Worm (Caenorhabditis elegans) whole organism, L2 larva: Measurements from ENCODE around the gene cyl-1.

Source experiments
- C34F6.9 ChIP-seq: fragments of 150-350 bp; optimal IDR thresholded peaks from 2 replicates; lab custom pipeline; 2014; ENCODE audit warnings: missing biosample characterization, missing genetic modification characterization
- alr-1 ChIP-seq: fragments of 150-350 bp; optimal IDR thresholded peaks from 2 replicates; lab custom pipeline; 2014; ENCODE audit warnings: missing biosample characterization, missing genetic modification characterization
- aly-2 ChIP-seq: fragments of 150-350 bp; optimal IDR thresholded peaks from 2 replicates; lab custom pipeline; 2014; ENCODE audit warnings: missing biosample characterization, missing genetic modification characterization
- blmp-1 ChIP-seq: sonication (generic microtip); optimal IDR thresholded peaks from 2 replicates; lab custom pipeline; 2017; ENCODE audit warnings: missing genetic modification characterization, mild to moderate bottlenecking, missing compliant biosample characterization, antibody characterized with exemption, moderate library complexity; ENCODE audit not compliant: insufficient read depth
- elt-1 ChIP-seq: fragments of 150-350 bp; optimal IDR thresholded peaks from 2 replicates; lab custom pipeline; 2014; ENCODE audit warnings: missing biosample characterization, missing genetic modification characterization
- fos-1 ChIP-seq: fragments of 150-350 bp; optimal IDR thresholded peaks from 2 replicates; lab custom pipeline; 2014; ENCODE audit warnings: missing biosample characterization, missing genetic modification characterization
- lin-39 ChIP-seq: fragments of 150-350 bp; optimal IDR thresholded peaks from 2 replicates; lab custom pipeline; 2014; ENCODE audit warnings: missing biosample characterization, missing genetic modification reagents, missing genetic modification characterization
- nhr-10 ChIP-seq: sonication (generic microtip); optimal IDR thresholded peaks from 2 replicates; lab custom pipeline; 2017; ENCODE audit warnings: missing biosample characterization, missing genetic modification characterization
- nhr-12 ChIP-seq: fragments of 150-350 bp; optimal IDR thresholded peaks from 2 replicates; lab custom pipeline; 2014; ENCODE audit warnings: missing biosample characterization, missing genetic modification characterization
- nhr-23 ChIP-seq: fragments of 150-350 bp; optimal IDR thresholded peaks from 2 replicates; lab custom pipeline; 2014; ENCODE audit warnings: missing biosample characterization, missing genetic modification reagents, missing genetic modification characterization
- nhr-237 ChIP-seq: fragments of 150-350 bp; optimal IDR thresholded peaks from 2 replicates; lab custom pipeline; 2014; ENCODE audit warnings: missing biosample characterization, missing genetic modification characterization
- snpc-4 ChIP-seq: fragments of 150-350 bp; optimal IDR thresholded peaks from 2 replicates; lab custom pipeline; 2014; ENCODE audit warnings: missing biosample characterization, missing genetic modification characterization
- unc-62 ChIP-seq: fragments of 150-350 bp; optimal IDR thresholded peaks from 2 replicates; lab custom pipeline; 2014; ENCODE audit warnings: missing biosample characterization, missing genetic modification reagents, missing genetic modification characterization
- ztf-11 ChIP-seq: sonication (generic microtip); optimal IDR thresholded peaks from 2 replicates; lab custom pipeline; 2017; ENCODE audit warnings: missing biosample characterization, missing genetic modification characterization

DNA sequence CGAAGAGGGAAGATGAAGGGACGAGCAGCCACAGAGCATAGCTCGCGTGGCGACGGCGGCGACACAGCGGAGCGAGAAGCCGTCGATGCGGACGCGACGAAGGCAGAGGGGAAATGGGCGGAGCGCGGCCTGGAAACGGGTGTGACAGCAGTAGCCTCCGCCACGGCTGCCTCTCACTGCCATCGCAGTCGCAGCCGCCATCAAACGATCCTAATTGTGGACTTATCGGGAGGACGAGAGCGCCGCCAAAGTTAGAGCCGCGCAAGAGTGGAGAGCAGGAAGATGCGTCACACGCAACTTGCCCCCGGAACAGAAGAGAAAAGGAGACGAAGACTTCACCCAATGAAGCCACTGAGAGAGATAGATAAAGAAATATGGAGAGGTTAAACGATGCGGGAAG lies 30.8 kb upstream of the cyl-1 start:
- TF ChIP-seq alr-1 (no peak), elt-1 (tag; lab: Kevin White, UChicago) (no peak), fos-1 (tag; lab: Kevin White, UChicago) (no peak), ztf-11 (no peak), lin-39 (tag; lab: Kevin White, UChicago) (no peak), nhr-10 (tag; lab: Kevin White, UChicago) (no peak), aly-2 (tag; lab: Kevin White, UChicago) (no peak), nhr-237 (tag; lab: Kevin White, UChicago) (no peak), C34F6.9 (tag; lab: Kevin White, UChicago) (peak; percentile 40), blmp-1 (tag; lab: Kevin White, UChicago) (no peak), nhr-23 (tag; lab: Kevin White, UChicago) (no peak), snpc-4 (tag; lab: Kevin White, UChicago) (no peak), nhr-12 (no peak), unc-62 (GFP tag; lab: Kevin White, UChicago) (no peak)
